Fruit fly (Drosophila melanogaster) whole organism, embryonic: ENCODE data around the gene CG6709.
A peak's percentile ranks its signal among the peaks of the same experiment; 100 is the strongest.

Experiments used
- CG10543 ChIP-seq: fragments of 200-800 bp; sonication (Bioruptor generic); optimal IDR thresholded peaks from 3 replicates; lab custom pipeline; 2017; ENCODE audit warnings: missing biosample characterization, mild to moderate bottlenecking, missing genetic modification characterization, moderate library complexity
- CG11398 ChIP-seq: fragments of 200-800 bp; sonication (Bioruptor generic); optimal IDR thresholded peaks from 2 replicates; lab custom pipeline; 2016; ENCODE audit warnings: missing biosample characterization, missing genetic modification characterization
- CG11723 ChIP-seq: fragments of 200-800 bp; sonication (Bioruptor generic); optimal IDR thresholded peaks from 2 replicates; lab custom pipeline; 2017; ENCODE audit warnings: missing biosample characterization, mild to moderate bottlenecking, missing genetic modification characterization
- CG12236 ChIP-seq: fragments of 200-800 bp; sonication (Bioruptor generic); optimal IDR thresholded peaks from 2 replicates; lab custom pipeline; 2016; ENCODE audit warnings: missing biosample characterization, missing genetic modification characterization
- CG13287 ChIP-seq: fragments of 200-800 bp; sonication (Bioruptor generic); IDR thresholded peaks from 2 replicates; pipeline ENCODE4 v1.3.6; 2022; ENCODE audit warnings: missing biosample characterization, missing genetic modification characterization; ENCODE audit not compliant: partially characterized antibody
- CG13424 ChIP-seq: fragments of 200-800 bp; sonication (Bioruptor generic); optimal IDR thresholded peaks from 2 replicates; lab custom pipeline; 2019; ENCODE audit warnings: missing biosample characterization, mild to moderate bottlenecking, missing genetic modification characterization, moderate library complexity
- CG14710 ChIP-seq: fragments of 200-800 bp; sonication (Bioruptor generic); optimal IDR thresholded peaks from 3 replicates; lab custom pipeline; 2019; ENCODE audit warnings: missing biosample characterization, mild to moderate bottlenecking, missing genetic modification characterization, moderate library complexity
- CG15269 ChIP-seq: fragments of 200-800 bp; sonication (Bioruptor generic); optimal IDR thresholded peaks from 2 replicates; lab custom pipeline; 2018; ENCODE audit warnings: missing biosample characterization, mild to moderate bottlenecking, missing genetic modification characterization, moderate library complexity
- CG17328 ChIP-seq: fragments of 200-800 bp; sonication (Bioruptor generic); IDR thresholded peaks from 2 replicates; pipeline ENCODE4 v1.3.6; 2022; ENCODE audit warnings: missing biosample characterization, missing genetic modification characterization
- CG17802 ChIP-seq: fragments of 200-800 bp; sonication (Bioruptor generic); optimal IDR thresholded peaks from 2 replicates; lab custom pipeline; 2018; ENCODE audit warnings: missing biosample characterization, mild to moderate bottlenecking, missing genetic modification characterization, moderate library complexity
- CG18619 ChIP-seq: fragments of 200-800 bp; sonication (Bioruptor generic); optimal IDR thresholded peaks from 3 replicates; lab custom pipeline; 2017; ENCODE audit warnings: missing biosample characterization, mild to moderate bottlenecking, missing genetic modification characterization
- CG30020 ChIP-seq: fragments of 200-800 bp; optimal IDR thresholded peaks from 2 replicates; lab custom pipeline; 2019; ENCODE audit warnings: missing biosample characterization, mild to moderate bottlenecking, missing genetic modification characterization, moderate library complexity
- CG33557 ChIP-seq: fragments of 200-800 bp; sonication (Bioruptor generic); optimal IDR thresholded peaks from 2 replicates; lab custom pipeline; 2019; ENCODE audit warnings: missing biosample characterization, mild to moderate bottlenecking, missing genetic modification characterization, moderate library complexity
- CG4617 ChIP-seq: fragments of 200-800 bp; sonication (Bioruptor generic); optimal IDR thresholded peaks from 3 replicates; lab custom pipeline; 2016; ENCODE audit warnings: missing biosample characterization, missing genetic modification characterization, borderline replicate concordance
- CG6791 ChIP-seq: fragments of 200-800 bp; sonication (Bioruptor generic); IDR thresholded peaks from 3 replicates; pipeline ENCODE4 v1.3.6; 2022; ENCODE audit warnings: missing biosample characterization, missing genetic modification characterization; ENCODE audit not compliant: partially characterized antibody
- CG7357 ChIP-seq: fragments of 200-800 bp; sonication (Bioruptor generic); IDR thresholded peaks from 3 replicates; pipeline ENCODE4 v1.3.6; 2022; ENCODE audit warnings: missing biosample characterization, missing genetic modification characterization
- CG8290 ChIP-seq, 3 experiments: fragments of 200-800 bp; sonication (Bioruptor generic); optimal IDR thresholded peaks; 2 replicates each; lab custom pipeline; 2016 to 2019; ENCODE audit warnings: missing biosample characterization in 3 of 3, missing genetic modification characterization in 3 of 3, mild to moderate bottlenecking in 2 of 3, moderate library complexity in 1 of 3
- CG9215 ChIP-seq: fragments of 200-800 bp; sonication (Bioruptor generic); IDR thresholded peaks from 2 replicates; pipeline ENCODE4 v1.3.6; 2022; ENCODE audit warnings: missing biosample characterization, missing genetic modification characterization
- CkIIα-i1 ChIP-seq: fragments of 200-800 bp; sonication (Bioruptor generic); IDR thresholded peaks from 2 replicates; pipeline ENCODE4 v1.3.6; 2022; ENCODE audit warnings: missing biosample characterization, missing genetic modification characterization
- CoRest ChIP-seq: fragments of 200-800 bp; sonication (Bioruptor generic); optimal IDR thresholded peaks from 3 replicates; lab custom pipeline; 2018; ENCODE audit warnings: missing biosample characterization, mild to moderate bottlenecking, missing genetic modification characterization, moderate library complexity
- Doc2 ChIP-seq: fragments of 200-800 bp; sonication (Bioruptor generic); IDR thresholded peaks from 2 replicates; pipeline ENCODE4 v1.3.6; 2022; ENCODE audit warnings: missing biosample characterization, missing genetic modification characterization
- ERR ChIP-seq: fragments of 200-800 bp; sonication (Bioruptor generic); optimal IDR thresholded peaks from 2 replicates; lab custom pipeline; 2016; ENCODE audit warnings: missing biosample characterization, missing genetic modification characterization
- Fer3 ChIP-seq: fragments of 200-800 bp; sonication (Bioruptor generic); optimal IDR thresholded peaks from 2 replicates; lab custom pipeline; 2018; ENCODE audit warnings: missing biosample characterization, mild to moderate bottlenecking, missing genetic modification characterization, moderate library complexity
- Hmr ChIP-seq: fragments of 200-800 bp; sonication (Bioruptor generic); optimal IDR thresholded peaks from 3 replicates; lab custom pipeline; 2017; ENCODE audit warnings: mild to moderate bottlenecking, missing biosample characterization, missing genetic modification reagents, missing genetic modification characterization
- MTF-1 ChIP-seq: fragments of 200-800 bp; sonication (Bioruptor generic); optimal IDR thresholded peaks from 2 replicates; lab custom pipeline; 2018; ENCODE audit warnings: missing biosample characterization, mild to moderate bottlenecking, missing genetic modification characterization, borderline replicate concordance
- Sin3A ChIP-seq: fragments of >200 bp; optimal IDR thresholded peaks from 2 replicates; lab custom pipeline; 2018
- Xbp1 ChIP-seq: fragments of 200-800 bp; sonication (Bioruptor generic); optimal IDR thresholded peaks from 3 replicates; lab custom pipeline; 2016; ENCODE audit warnings: missing biosample characterization, mild to moderate bottlenecking, missing genetic modification characterization
- al ChIP-seq: fragments of 200-800 bp; sonication (Bioruptor generic); IDR thresholded peaks from 2 replicates; pipeline ENCODE4 v1.3.6; 2022; ENCODE audit warnings: missing biosample characterization, missing genetic modification characterization
- bab2 ChIP-seq: fragments of 200-800 bp; sonication (Bioruptor generic); optimal IDR thresholded peaks from 2 replicates; lab custom pipeline; 2016; ENCODE audit warnings: missing biosample characterization, missing genetic modification characterization
- croc ChIP-seq: fragments of 200-800 bp; sonication (Bioruptor generic); conservative IDR thresholded peaks from 3 replicates; pipeline ENCODE4 v1.3.6; 2022; ENCODE audit warnings: missing biosample characterization, missing genetic modification characterization
- dm ChIP-seq: fragments of 200-800 bp; sonication (Bioruptor generic); optimal IDR thresholded peaks from 3 replicates; lab custom pipeline; 2016; ENCODE audit warnings: missing biosample characterization, missing genetic modification characterization
- dpn ChIP-seq, 2 experiments: fragments of 200-800 bp; sonication (Bioruptor generic); optimal IDR thresholded peaks; 3 replicates each; lab custom pipeline; 2016; ENCODE audit warnings: missing biosample characterization in 2 of 2, missing genetic modification characterization in 2 of 2
- ham ChIP-seq: fragments of 200-800 bp; sonication (Bioruptor generic); IDR thresholded peaks from 2 replicates; pipeline ENCODE4 v1.3.6; 2022; ENCODE audit warnings: missing biosample characterization, missing genetic modification characterization
- insv ChIP-seq, 2 experiments: fragments of 200-800 bp; sonication (Bioruptor generic); optimal IDR thresholded peaks; 3 replicates each; lab custom pipeline; 2016 to 2018; ENCODE audit warnings: missing biosample characterization in 2 of 2, missing genetic modification characterization in 2 of 2
- mirr ChIP-seq: fragments of 200-800 bp; sonication (Bioruptor generic); optimal IDR thresholded peaks from 3 replicates; lab custom pipeline; 2018; ENCODE audit warnings: missing biosample characterization, mild to moderate bottlenecking, missing genetic modification characterization
- nerfin-1 ChIP-seq: fragments of 200-800 bp; sonication (Bioruptor generic); optimal IDR thresholded peaks from 3 replicates; lab custom pipeline; 2019; ENCODE audit warnings: missing biosample characterization, mild to moderate bottlenecking, missing genetic modification characterization, moderate library complexity
- oc ChIP-seq: fragments of 200-800 bp; sonication (Bioruptor generic); optimal IDR thresholded peaks from 2 replicates; lab custom pipeline; 2018; ENCODE audit warnings: missing biosample characterization, mild to moderate bottlenecking, missing genetic modification characterization, moderate library complexity
- pho ChIP-seq: fragments of 200-800 bp; sonication (Bioruptor generic); optimal IDR thresholded peaks from 2 replicates; lab custom pipeline; 2016; ENCODE audit warnings: missing biosample characterization, missing genetic modification characterization
- pnt ChIP-seq: fragments of 200-800 bp; sonication (Bioruptor generic); optimal IDR thresholded peaks from 3 replicates; lab custom pipeline; 2016; ENCODE audit warnings: missing biosample characterization, missing genetic modification characterization
- repo ChIP-seq: fragments of 200-800 bp; sonication (Bioruptor generic); optimal IDR thresholded peaks from 2 replicates; lab custom pipeline; 2016; ENCODE audit warnings: missing biosample characterization, missing genetic modification characterization
- run ChIP-seq: fragments of 200-800 bp; sonication (Bioruptor generic); optimal IDR thresholded peaks from 3 replicates; lab custom pipeline; 2018; ENCODE audit warnings: missing biosample characterization, mild to moderate bottlenecking, missing genetic modification characterization
- sens-2 ChIP-seq: fragments of 200-800 bp; sonication (Bioruptor generic); IDR thresholded peaks from 2 replicates; pipeline ENCODE4 v1.3.6; 2022; ENCODE audit warnings: missing biosample characterization, missing genetic modification characterization
- sim ChIP-seq: fragments of 200-800 bp; sonication (Bioruptor generic); IDR thresholded peaks from 2 replicates; pipeline ENCODE4 v1.3.6; 2022; ENCODE audit warnings: missing biosample characterization, missing genetic modification characterization
- ttk ChIP-seq: fragments of 200-800 bp; sonication (Bioruptor generic); IDR thresholded peaks from 2 replicates; pipeline ENCODE4 v2.1.2; 2022; ENCODE audit warnings: missing biosample characterization, missing genetic modification characterization
- tx ChIP-seq: fragments of 200-800 bp; sonication (Bioruptor generic); optimal IDR thresholded peaks from 2 replicates; lab custom pipeline; 2016; ENCODE audit warnings: missing biosample characterization, missing genetic modification characterization
- unpg ChIP-seq: fragments of 200-800 bp; sonication (Bioruptor generic); optimal IDR thresholded peaks from 3 replicates; lab custom pipeline; 2018; ENCODE audit warnings: missing biosample characterization, mild to moderate bottlenecking, missing genetic modification characterization, moderate library complexity
- usp ChIP-seq: fragments of >200 bp; optimal IDR thresholded peaks from 2 replicates; lab custom pipeline; 2017; ENCODE audit warnings: missing biosample characterization, missing genetic modification characterization

Gene CG6709

DNA sequence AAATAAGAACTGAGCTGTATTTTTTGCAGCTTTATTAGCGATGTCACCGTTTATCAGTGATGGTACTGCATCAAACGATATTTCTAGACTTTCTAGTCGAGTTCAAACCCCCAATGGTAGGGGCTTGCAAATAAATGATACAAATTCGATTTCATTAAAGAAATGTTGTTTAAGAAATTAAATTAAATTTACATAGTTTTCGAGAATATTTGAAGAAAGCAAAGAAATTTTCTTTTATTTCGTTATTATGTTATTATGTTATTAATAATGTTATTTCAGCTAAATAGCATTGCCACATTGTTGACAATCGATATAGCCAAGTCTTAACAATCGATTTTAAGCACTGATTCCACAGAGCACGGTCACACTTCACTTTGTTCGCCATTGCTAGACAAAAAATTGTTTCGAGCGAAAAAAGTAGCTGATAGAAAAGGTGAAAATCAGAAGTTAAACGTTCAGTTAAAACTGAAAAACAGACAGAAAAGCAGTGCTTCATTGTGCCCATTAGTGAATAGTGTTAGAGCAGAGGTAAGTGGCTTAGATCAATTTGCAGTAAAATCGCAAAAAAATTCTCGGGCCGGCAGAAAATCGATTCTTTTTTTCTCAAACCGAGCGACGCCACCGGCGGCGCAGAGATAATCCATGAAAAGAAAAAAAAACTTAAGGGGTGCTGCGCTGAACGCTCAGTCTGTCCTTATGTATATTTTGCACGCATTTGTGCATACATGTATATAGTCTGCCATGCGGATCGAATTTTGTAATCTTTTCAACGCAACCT is 30.1 kb downstream of the CG6709 start, which contains the start of the genes iPLA2-VIA and Ciz1 (continued):
- no peak for TF ChIP-seq oc
- peak in 1 of 2 experiments; percentile 14 for TF ChIP-seq insv (GFP tag; optimal IDR thresholded peaks at IDR 0.05; lab: Kevin White, UChicago)
- TF ChIP-seq CG6791 (GFP tag; lab: Robert Waterston, UW): 0 out of 3 replicates have a peak, but pooled peaks have one; percentile 57
- TF ChIP-seq bab2 (GFP tag; lab: Kevin White, UChicago): peak; percentile 28
- no peak for TF ChIP-seq repo (GFP tag; lab: Kevin White, UChicago)
- TF ChIP-seq CG15269 (tag; lab: Kevin White, UChicago): no peak
- TF ChIP-seq usp (GFP tag; lab: Kevin White, UChicago): no peak
- no peak for TF ChIP-seq CG18619 (GFP tag; lab: Kevin White, UChicago)
- TF ChIP-seq MTF-1 (GFP tag; lab: Kevin White, UChicago): no peak
- TF ChIP-seq CG4617: peak; percentile 31
- TF ChIP-seq Xbp1: peak; percentile 48
- TF ChIP-seq ttk (GFP tag; lab: Robert Waterston, UW): no peak
- TF ChIP-seq sens-2: no peak
- TF ChIP-seq CG10543 (GFP tag; lab: Kevin White, UChicago): no peak
- peak; percentile 82 for TF ChIP-seq CG13287
- TF ChIP-seq pnt (GFP tag; lab: Kevin White, UChicago): peak; percentile 14
- no peak for TF ChIP-seq unpg
- TF ChIP-seq CG17328 (GFP tag; lab: Robert Waterston, UW): no peak
- TF ChIP-seq pho: no peak
- TF ChIP-seq CG12236 (GFP tag; lab: Kevin White, UChicago): no peak
- TF ChIP-seq run (tag; lab: Kevin White, UChicago): no peak
- TF ChIP-seq croc (GFP tag; lab: Robert Waterston, UW): no peak
- TF ChIP-seq CG11398 (GFP tag; lab: Kevin White, UChicago): no peak
- no peak for TF ChIP-seq CG13424
- TF ChIP-seq ERR (GFP tag; lab: Kevin White, UChicago): no peak
- no peak for TF ChIP-seq CkIIα-i1 (GFP tag; lab: Robert Waterston, UW)
- no peak for TF ChIP-seq Doc2
- TF ChIP-seq sim (GFP tag; lab: Robert Waterston, UW): no peak
- peak; percentile 1 for TF ChIP-seq nerfin-1 (tag; lab: Kevin White, UChicago)
- TF ChIP-seq mirr (GFP tag; lab: Kevin White, UChicago): no peak
- TF ChIP-seq CG14710 (tag; lab: Kevin White, UChicago): peak; percentile 90
- TF ChIP-seq dm (GFP tag; lab: Kevin White, UChicago): no peak
- peak; percentile 62 for TF ChIP-seq CoRest (tag; lab: Kevin White, UChicago)
- peak; percentile 59 for TF ChIP-seq CG30020 (tag; lab: Kevin White, UChicago)
- no peak for TF ChIP-seq tx (GFP tag; lab: Kevin White, UChicago)
- TF ChIP-seq CG33557 (GFP tag; lab: Kevin White, UChicago): no peak
- TF ChIP-seq CG9215 (GFP tag; lab: Robert Waterston, UW): no peak
- no peak for TF ChIP-seq Fer3 (tag; lab: Kevin White, UChicago)
- TF ChIP-seq Sin3A (lab: Kevin White, UChicago): peak; percentile 93
- TF ChIP-seq CG17802 (tag; lab: Kevin White, UChicago): no peak
- peak; percentile 54 for TF ChIP-seq CG8290 (GFP tag; optimal IDR thresholded peaks at IDR 0.05; lab: Kevin White, UChicago)
- no peak for TF ChIP-seq CG8290 (tag; optimal IDR thresholded peaks at IDR 0.05; lab: Kevin White, UChicago)
- no peak for TF ChIP-seq al (GFP tag; lab: Robert Waterston, UW)
- TF ChIP-seq CG11723 (GFP tag; lab: Kevin White, UChicago): no peak
- TF ChIP-seq ham: no peak
- no peak for TF ChIP-seq CG7357
- TF ChIP-seq Hmr: no peak
- peak; percentile 6 to 27 for TF ChIP-seq dpn (GFP tag; optimal IDR thresholded peaks at IDR 0.05; lab: Kevin White, UChicago)
